Worm (Caenorhabditis elegans) whole organism, L4 larva: ENCODE data around the gene fipr-4.

Experiments
- F10B5.3 ChIP-seq: sonication (generic microtip); optimal IDR thresholded peaks from 2 replicates; lab custom pipeline; 2016; ENCODE audit warnings: mild to moderate bottlenecking, missing genetic modification characterization, missing compliant biosample characterization
- T20F7.1 ChIP-seq: fragments of 200-800 bp; sonication (Bioruptor generic); optimal IDR thresholded peaks from 2 replicates; lab custom pipeline; 2018; ENCODE audit warnings: mild to moderate bottlenecking, missing genetic modification characterization, missing compliant biosample characterization
- T26A8.4 ChIP-seq: fragments of 200-800 bp; sonication (Bioruptor generic); IDR thresholded peaks from 2 replicates; pipeline ENCODE4 v1.3.6; 2022; ENCODE audit warnings: missing genetic modification characterization, missing compliant biosample characterization
- ZK337.2 ChIP-seq: fragments of 200-800 bp; sonication (Bioruptor generic); IDR thresholded peaks from 2 replicates; pipeline ENCODE4 v1.3.6; 2022; ENCODE audit warnings: missing genetic modification reagents, missing genetic modification characterization, missing compliant biosample characterization
- aha-1 ChIP-seq: fragments of 150-350 bp; peaks from one replicate; lab custom pipeline; 2014; ENCODE audit warnings: missing biosample characterization, missing genetic modification characterization
- ama-1 ChIP-seq: fragments of 150-350 bp; optimal IDR thresholded peaks from 2 replicates; lab custom pipeline; 2014; ENCODE audit warnings: inconsistent platforms, mixed read lengths
- arid-1 ChIP-seq: fragments of 200-800 bp; sonication (Bioruptor generic); conservative IDR thresholded peaks from 2 replicates; pipeline ENCODE4 v1.3.6; 2022; ENCODE audit warnings: missing genetic modification reagents, missing genetic modification characterization, missing compliant biosample characterization
- attf-4 ChIP-seq: sonication (generic microtip); optimal IDR thresholded peaks from 3 replicates; lab custom pipeline; 2017; ENCODE audit warnings: missing biosample characterization, missing genetic modification characterization
- ceh-32 ChIP-seq: sonication (generic microtip); optimal IDR thresholded peaks from 2 replicates; lab custom pipeline; 2016; ENCODE audit warnings: mild to moderate bottlenecking, missing genetic modification characterization, missing compliant biosample characterization; ENCODE audit not compliant: poor library complexity
- ceh-82 ChIP-seq: sonication (generic microtip); optimal IDR thresholded peaks from 2 replicates; lab custom pipeline; 2017; ENCODE audit warnings: missing biosample characterization, missing genetic modification characterization
- cey-2 ChIP-seq: sonication (generic microtip); optimal IDR thresholded peaks from 3 replicates; lab custom pipeline; 2017; ENCODE audit warnings: missing genetic modification characterization, mild to moderate bottlenecking, missing compliant biosample characterization, antibody characterized with exemption, borderline replicate concordance; ENCODE audit not compliant: insufficient read depth
- daf-16 ChIP-seq, 3 experiments: sonication (generic microtip); optimal IDR thresholded peaks; 2 replicates each; lab custom pipeline; 2016 to 2017; ENCODE audit warnings: missing genetic modification characterization in 3 of 3, missing genetic modification reagents in 3 of 3, mild to moderate bottlenecking in 2 of 3, missing compliant biosample characterization in 2 of 3, missing biosample characterization in 1 of 3, moderate library complexity in 1 of 3
- daf-19 ChIP-seq: fragments of 200-800 bp; sonication (Bioruptor generic); conservative IDR thresholded peaks from 2 replicates; pipeline ENCODE4 v1.3.6; 2022; ENCODE audit warnings: missing genetic modification characterization, missing compliant biosample characterization
- daf-8 ChIP-seq: fragments of 200-800 bp; sonication (Bioruptor generic); IDR thresholded peaks from 2 replicates; pipeline ENCODE4 v1.3.6; 2022; ENCODE audit warnings: missing genetic modification characterization, missing compliant biosample characterization
- duxl-1 ChIP-seq: sonication (generic microtip); optimal IDR thresholded peaks from 2 replicates; lab custom pipeline; 2016; ENCODE audit warnings: mild to moderate bottlenecking, missing genetic modification characterization, moderate library complexity, missing compliant biosample characterization; ENCODE audit not compliant: poor library complexity
- dve-1 ChIP-seq: sonication (generic microtip); optimal IDR thresholded peaks from 2 replicates; lab custom pipeline; 2017; ENCODE audit warnings: antibody characterized with exemption, mild to moderate bottlenecking, missing genetic modification characterization, missing compliant biosample characterization; ENCODE audit not compliant: insufficient read depth
- fos-1 ChIP-seq: fragments of 150-350 bp; optimal IDR thresholded peaks from 2 replicates; lab custom pipeline; 2014; ENCODE audit warnings: missing biosample characterization, missing genetic modification characterization
- hif-1 ChIP-seq, 2 experiments: sonication (generic microtip); optimal IDR thresholded peaks; 2 replicates each; lab custom pipeline; 2016 to 2017; ENCODE audit warnings: missing compliant biosample characterization in 2 of 2, missing genetic modification characterization in 2 of 2, missing genetic modification reagents in 2 of 2, missing genotype in 2 of 2, mild to moderate bottlenecking in 1 of 2
- hlh-11 ChIP-seq: fragments of 200-800 bp; sonication (Bioruptor generic); optimal IDR thresholded peaks from 2 replicates; lab custom pipeline; 2018; ENCODE audit warnings: mild to moderate bottlenecking, missing genetic modification characterization, missing compliant biosample characterization
- hlh-30 ChIP-seq: sonication (generic microtip); optimal IDR thresholded peaks from 2 replicates; lab custom pipeline; 2017; ENCODE audit warnings: antibody characterized with exemption, mild to moderate bottlenecking, missing genetic modification characterization, missing compliant biosample characterization; ENCODE audit not compliant: insufficient read depth
- hmg-1.1 ChIP-seq: fragments of 200-800 bp; sonication (Bioruptor generic); IDR thresholded peaks from 2 replicates; pipeline ENCODE4 v1.3.6; 2022; ENCODE audit warnings: missing genetic modification reagents, missing genetic modification characterization, missing compliant biosample characterization
- jun-1 ChIP-seq: fragments of 150-350 bp; optimal IDR thresholded peaks from 2 replicates; lab custom pipeline; 2014; ENCODE audit warnings: missing biosample characterization, missing genetic modification reagents, missing genetic modification characterization
- lin-1 ChIP-seq: fragments of 200-800 bp; sonication (Bioruptor generic); IDR thresholded peaks from 2 replicates; pipeline ENCODE4 v1.3.6; 2022; ENCODE audit warnings: missing genetic modification reagents, missing genetic modification characterization, missing compliant biosample characterization
- lin-13 ChIP-seq: fragments of 150-350 bp; optimal IDR thresholded peaks from 2 replicates; lab custom pipeline; 2014; ENCODE audit warnings: missing biosample characterization, missing genetic modification reagents, missing genetic modification characterization
- lsy-2 ChIP-seq, 2 experiments: fragments of 150-350 bp in 1 of 2; sonication (generic microtip) in 1 of 2; optimal IDR thresholded peaks; 2 replicates each; lab custom pipeline; 2014 to 2017; ENCODE audit warnings: missing biosample characterization in 2 of 2, missing genetic modification characterization in 2 of 2
- madf-9 ChIP-seq: fragments of 200-800 bp; sonication (Bioruptor generic); conservative IDR thresholded peaks from 2 replicates; pipeline ENCODE4 v1.3.6; 2022; ENCODE audit warnings: missing genetic modification reagents, missing genetic modification characterization, missing compliant biosample characterization
- mes-2 ChIP-seq: sonication (generic microtip); optimal IDR thresholded peaks from 2 replicates; lab custom pipeline; 2016; ENCODE audit warnings: missing genotype, mild to moderate bottlenecking, missing genetic modification characterization, missing compliant biosample characterization; ENCODE audit not compliant: poor library complexity, severe bottlenecking
- nhr-11 ChIP-seq: fragments of 150-350 bp; optimal IDR thresholded peaks from 2 replicates; lab custom pipeline; 2014; ENCODE audit warnings: missing biosample characterization, missing genetic modification characterization
- nhr-237 ChIP-seq: sonication (generic microtip); optimal IDR thresholded peaks from 2 replicates; lab custom pipeline; 2017; ENCODE audit warnings: missing biosample characterization, missing genetic modification characterization
- nhr-25 ChIP-seq: sonication (generic microtip); optimal IDR thresholded peaks from 2 replicates; lab custom pipeline; 2017; ENCODE audit warnings: missing genetic modification characterization, mild to moderate bottlenecking, missing compliant biosample characterization, antibody characterized with exemption, moderate library complexity, borderline replicate concordance; ENCODE audit not compliant: insufficient read depth
- nhr-28 ChIP-seq: fragments of 150-350 bp; optimal IDR thresholded peaks from 2 replicates; lab custom pipeline; 2014; ENCODE audit warnings: missing biosample characterization, missing genetic modification characterization
- nhr-48 ChIP-seq: sonication (generic microtip); optimal IDR thresholded peaks from 2 replicates; lab custom pipeline; 2016; ENCODE audit warnings: mild to moderate bottlenecking, missing genetic modification characterization, missing compliant biosample characterization
- rbr-2 ChIP-seq: sonication (generic microtip); optimal IDR thresholded peaks from 2 replicates; lab custom pipeline; 2016; ENCODE audit warnings: missing genotype, missing genetic modification characterization, missing compliant biosample characterization
- saeg-2 ChIP-seq: fragments of 200-800 bp; sonication (Bioruptor generic); IDR thresholded peaks from 2 replicates; pipeline ENCODE4 v1.3.6; 2022; ENCODE audit warnings: missing genetic modification reagents, missing genetic modification characterization, missing compliant biosample characterization
- set-16 ChIP-seq: fragments of 200-800 bp; sonication (Bioruptor generic); IDR thresholded peaks from 2 replicates; pipeline ENCODE4 v1.3.6; 2022; ENCODE audit warnings: missing genetic modification reagents, missing genetic modification characterization, missing compliant biosample characterization
- spr-3 ChIP-seq: fragments of 200-800 bp; sonication (Bioruptor generic); optimal IDR thresholded peaks from 2 replicates; lab custom pipeline; 2018; ENCODE audit warnings: mild to moderate bottlenecking, missing genetic modification characterization, missing compliant biosample characterization
- unc-39 ChIP-seq: sonication (generic microtip); optimal IDR thresholded peaks from 2 replicates; lab custom pipeline; 2017; ENCODE audit warnings: missing biosample characterization, missing genetic modification characterization
- unc-62 ChIP-seq, 3 experiments: fragments of 150-350 bp in 1 of 3; sonication (generic microtip); optimal IDR thresholded peaks in 2 of 3; peaks in 1 of 3; 1 replicate in 1 of 3; 2 replicates in 2 of 3; lab custom pipeline; 2014 to 2017; ENCODE audit warnings: missing biosample characterization in 3 of 3, missing genetic modification characterization in 3 of 3, missing genetic modification reagents in 3 of 3, missing genotype in 1 of 3
- zfp-3 ChIP-seq: fragments of 200-800 bp; sonication (Bioruptor generic); conservative IDR thresholded peaks from 2 replicates; pipeline ENCODE4 v1.3.6; 2022; ENCODE audit warnings: missing genetic modification reagents, missing genetic modification characterization, missing compliant biosample characterization
- zip-11 ChIP-seq: fragments of 200-800 bp; sonication (Bioruptor generic); IDR thresholded peaks from 2 replicates; pipeline ENCODE4 v1.3.6; 2022; ENCODE audit warnings: missing genetic modification characterization, missing compliant biosample characterization
- zip-2 ChIP-seq: fragments of 150-350 bp; optimal IDR thresholded peaks from 2 replicates; lab custom pipeline; 2014; ENCODE audit warnings: missing biosample characterization, missing genetic modification characterization

fipr-4 gene

ce11 chrV:10248255-10248979, 20.2 kb upstream of the fipr-4 start, which contains the start of gene akt-1:
Gene akt-1 (plus strand): TSS chrV:10248905.
- TF ChIP-seq rbr-2 (tag; lab: Kevin White, UChicago): peak; percentile 12
- no peak for TF ChIP-seq cey-2 (tag; lab: Kevin White, UChicago)
- peak; percentile 94 for TF ChIP-seq aha-1 (tag; lab: Kevin White, UChicago)
- TF ChIP-seq nhr-25: no peak
- no peak for TF ChIP-seq zip-11 (GFP tag; lab: Robert Waterston, UW)
- TF ChIP-seq daf-16 (GFP tag; optimal IDR thresholded peaks at IDR 0.05; lab: Kevin White, UChicago): peak in 1 of 2 experiments; percentile 48
- TF ChIP-seq daf-16 (tag; optimal IDR thresholded peaks at IDR 0.05; lab: Kevin White, UChicago): peak; percentile 77
- peak in 1 of 2 experiments; percentile 99 for TF ChIP-seq unc-62 (GFP tag; optimal IDR thresholded peaks at IDR 0.05 in 1 of 2; lab: Kevin White, UChicago)
- no peak for TF ChIP-seq unc-62 (tag; optimal IDR thresholded peaks at IDR 0.05; lab: Kevin White, UChicago)
- TF ChIP-seq hlh-30 (tag; lab: Kevin White, UChicago): peak; percentile 23
- no peak for TF ChIP-seq ZK337.2 (GFP tag; lab: Robert Waterston, UW)
- TF ChIP-seq zip-2: no peak
- no peak for TF ChIP-seq unc-39

DNA sequence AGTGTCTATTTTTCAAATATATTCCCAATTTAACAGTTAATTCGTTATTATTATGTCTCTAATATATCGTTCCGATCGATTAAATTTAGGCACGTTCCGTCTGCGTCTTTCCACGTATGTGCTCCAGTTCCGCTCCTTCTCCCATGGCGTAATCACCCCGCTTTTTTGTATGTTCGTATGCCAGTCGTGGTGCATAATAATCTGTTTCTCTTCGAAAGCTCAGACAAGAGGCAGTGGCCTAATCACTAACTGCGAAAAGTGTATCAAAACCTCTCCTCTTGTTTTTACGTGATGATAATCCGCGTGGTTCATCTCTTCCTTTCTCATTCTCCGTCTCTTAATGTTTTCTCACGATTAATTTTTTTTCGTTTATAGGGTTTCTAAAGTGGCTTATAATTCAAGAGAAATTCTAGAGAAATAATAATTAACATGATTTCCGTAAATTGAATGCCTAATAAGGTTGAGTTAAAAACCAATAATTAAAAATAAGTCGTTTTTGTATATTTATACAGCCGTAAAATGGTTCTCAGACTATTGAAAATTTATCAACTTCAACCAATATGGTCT, 19.5 kb upstream of the fipr-4 start:
- TF ChIP-seq daf-8 (no peak), aha-1 (tag; lab: Kevin White, UChicago) (peak; percentile 56), lsy-2 (tag; optimal IDR thresholded peaks at IDR 0.05; lab: Kevin White, UChicago) (peak in 1 of 2 experiments; percentile 25), dve-1 (tag; lab: Kevin White, UChicago) (peak; percentile 6), unc-62 (GFP tag; optimal IDR thresholded peaks at IDR 0.05 in 1 of 2; lab: Kevin White, UChicago) (peak in 1 of 2 experiments; percentile 81), unc-62 (tag; optimal IDR thresholded peaks at IDR 0.05; lab: Kevin White, UChicago) (no peak), nhr-28 (tag; lab: Kevin White, UChicago) (peak; percentile 13), ZK337.2 (GFP tag; lab: Robert Waterston, UW) (no peak), hlh-30 (tag; lab: Kevin White, UChicago) (peak; percentile 51), T20F7.1 (no peak), ama-1 (peak; percentile 23), zip-2 (no peak)

ce11 chrV:10246967-10247366, 18.7 kb upstream of the fipr-4 start:
- TF ChIP-seq unc-62 (GFP tag; optimal IDR thresholded peaks at IDR 0.05 in 1 of 2; lab: Kevin White, UChicago): no peak
- no peak for TF ChIP-seq unc-62 (tag; optimal IDR thresholded peaks at IDR 0.05; lab: Kevin White, UChicago)
- TF ChIP-seq F10B5.3 (tag; lab: Kevin White, UChicago): no peak
- peak; percentile 21 for TF ChIP-seq rbr-2 (tag; lab: Kevin White, UChicago)
- TF ChIP-seq saeg-2: no peak
- TF ChIP-seq set-16 (GFP tag; lab: Robert Waterston, UW): peak; percentile 52
- TF ChIP-seq zfp-3 (GFP tag; lab: Robert Waterston, UW): no peak
- TF ChIP-seq jun-1: no peak
- TF ChIP-seq attf-4 (tag; lab: Kevin White, UChicago): no peak
- TF ChIP-seq ceh-82 (tag; lab: Kevin White, UChicago): no peak
- TF ChIP-seq lin-13 (GFP tag; lab: Kevin White, UChicago): no peak
- no peak for TF ChIP-seq nhr-48
- peak in 1 of 2 experiments; percentile 32 for TF ChIP-seq daf-16 (GFP tag; optimal IDR thresholded peaks at IDR 0.05; lab: Kevin White, UChicago)
- TF ChIP-seq daf-16 (tag; optimal IDR thresholded peaks at IDR 0.05; lab: Kevin White, UChicago): peak; percentile 84
- peak; percentile 85 for TF ChIP-seq madf-9 (GFP tag; lab: Robert Waterston, UW)
- no peak for TF ChIP-seq nhr-237
- no peak for TF ChIP-seq hmg-1.1 (GFP tag; lab: Robert Waterston, UW)
- no peak for TF ChIP-seq T20F7.1
- no peak for TF ChIP-seq spr-3 (GFP tag; lab: Kevin White, UChicago)
- TF ChIP-seq lin-1 (GFP tag; lab: Robert Waterston, UW): no peak
- no peak for TF ChIP-seq lsy-2 (tag; optimal IDR thresholded peaks at IDR 0.05; lab: Kevin White, UChicago)
- peak; percentile 33; the same call in 1 of the 2 replicates for TF ChIP-seq T26A8.4 (GFP tag; lab: Robert Waterston, UW)
- TF ChIP-seq fos-1: no peak
- no peak for TF ChIP-seq duxl-1 (tag; lab: Kevin White, UChicago)
- peak in 1 of 2 experiments; percentile 68 for TF ChIP-seq hif-1 (tag; optimal IDR thresholded peaks at IDR 0.05; lab: Kevin White, UChicago)
- TF ChIP-seq hlh-30 (tag; lab: Kevin White, UChicago): peak; percentile 78
- peak; percentile 39 for TF ChIP-seq mes-2 (tag; lab: Kevin White, UChicago)
- peak; percentile 65 for TF ChIP-seq hlh-11 (tag; lab: Kevin White, UChicago)
- TF ChIP-seq ceh-32 (tag; lab: Kevin White, UChicago): no peak
- TF ChIP-seq nhr-11: no peak
- TF ChIP-seq arid-1 (GFP tag; lab: Robert Waterston, UW): no peak
- TF ChIP-seq ama-1: peak; percentile 1
- TF ChIP-seq daf-19 (GFP tag; lab: Robert Waterston, UW): no peak
